Worm (Caenorhabditis elegans): Measurements from ENCODE around the gene M18.6.

The M18.6 gene

ce11 chrIV:12124314-12125084 is 3.4 kb downstream of the M18.6 start, which contains the start of gene dhhc-6:
TSS of gene dhhc-6 (plus strand) at chrIV:12124952.
- TF ChIP-seq mep-1 (tag; optimal IDR thresholded peaks at IDR 0.05): no peak
- TF ChIP-seq ceh-39 (tag; optimal IDR thresholded peaks at IDR 0.05): no peak
- TF ChIP-seq blmp-1 (tag; optimal IDR thresholded peaks at IDR 0.05): no peak
- TF ChIP-seq nhr-12 (tag; optimal IDR thresholded peaks at IDR 0.05): no peak
- TF ChIP-seq elt-3 (tag; optimal IDR thresholded peaks at IDR 0.05): no peak
- TF ChIP-seq lsy-2 (tag; optimal IDR thresholded peaks at IDR 0.05): no peak

- TF ChIP-seq unc-120 (tag; optimal IDR thresholded peaks at IDR 0.05; ENCODE audit: poor library complexity, severe bottlenecking) (no peak), ces-1 (GFP tag; optimal IDR thresholded peaks at IDR 0.05) (peak; percentile 89), lsy-2 (tag; optimal IDR thresholded peaks at IDR 0.05) (no peak)
Observed at ce11 chrIV:12126740-12127472, 5.8 kb downstream of the M18.6 start.

ce11 chrIV:12127838-12128237 is 6.7 kb downstream of the M18.6 start:
- no peak for TF ChIP-seq unc-120 (tag; optimal IDR thresholded peaks at IDR 0.05; ENCODE audit: poor library complexity, severe bottlenecking)
- no peak for TF ChIP-seq flh-1 (GFP tag; optimal IDR thresholded peaks at IDR 0.05)
- peak; percentile 6 for TF ChIP-seq lsy-2 (tag; optimal IDR thresholded peaks at IDR 0.05)

ce11 chrIV:12128708-12129107 is 7.6 kb downstream of the M18.6 start:
- no peak for TF ChIP-seq mls-2 (tag; optimal IDR thresholded peaks at IDR 0.05)
- TF ChIP-seq M03D4.4 (tag; optimal IDR thresholded peaks at IDR 0.05): no peak
- no peak for TF ChIP-seq nhr-237 (tag; optimal IDR thresholded peaks at IDR 0.05)
- TF ChIP-seq sptf-1 (tag; optimal IDR thresholded peaks at IDR 0.05): no peak
- no peak for TF ChIP-seq ham-2 (GFP tag; optimal IDR thresholded peaks at IDR 0.05)
- TF ChIP-seq unc-39 (tag; optimal IDR thresholded peaks at IDR 0.05): no peak
- TF ChIP-seq mep-1 (tag; optimal IDR thresholded peaks at IDR 0.05): no peak
- TF ChIP-seq bed-3 (GFP tag; optimal IDR thresholded peaks at IDR 0.05): no peak
- TF ChIP-seq ceh-43 (GFP tag; optimal IDR thresholded peaks at IDR 0.05): no peak
- TF ChIP-seq lin-32 (GFP tag; optimal IDR thresholded peaks at IDR 0.05): no peak
- TF ChIP-seq elt-3 (tag; optimal IDR thresholded peaks at IDR 0.05): no peak
- TF ChIP-seq unc-120 (tag; optimal IDR thresholded peaks at IDR 0.05; ENCODE audit: poor library complexity, severe bottlenecking): no peak
- TF ChIP-seq ces-1 (GFP tag; optimal IDR thresholded peaks at IDR 0.05): no peak
- no peak for TF ChIP-seq cnd-1 (tag; optimal IDR thresholded peaks at IDR 0.05)

ce11 chrIV:12129204-12129603 is 8.1 kb downstream of the M18.6 start, which contains the start of gene lin-24:
TSS of gene lin-24 (plus strand) at chrIV:12129504.
- TF ChIP-seq mls-2 (tag; optimal IDR thresholded peaks at IDR 0.05): no peak

ce11 chrIV:12131308-12132072 is 10.4 kb downstream of the M18.6 start:
- TF ChIP-seq ces-1 (GFP tag; optimal IDR thresholded peaks at IDR 0.05): peak; percentile 68
- TF ChIP-seq ceh-39 (tag; optimal IDR thresholded peaks at IDR 0.05): no peak
- no peak for TF ChIP-seq unc-62 (GFP tag; optimal IDR thresholded peaks at IDR 0.05)

- TF ChIP-seq cnd-1 (tag; optimal IDR thresholded peaks at IDR 0.05) (no peak), sptf-1 (tag; optimal IDR thresholded peaks at IDR 0.05) (no peak), nhr-2 (tag; optimal IDR thresholded peaks at IDR 0.05) (peak; percentile 91)
Observed at ce11 chrIV:12133776-12134175, 12.7 kb downstream of the M18.6 start.

ce11 chrIV:12134991-12135390 is 13.9 kb downstream of the M18.6 start:
- no peak for TF ChIP-seq blmp-1 (tag; optimal IDR thresholded peaks at IDR 0.05)
- TF ChIP-seq zip-8 (tag; optimal IDR thresholded peaks at IDR 0.05): no peak
- no peak for TF ChIP-seq elt-1 (tag; optimal IDR thresholded peaks at IDR 0.05; ENCODE audit: borderline replicate concordance, insufficient read depth)
- no peak for TF ChIP-seq elt-3 (tag; optimal IDR thresholded peaks at IDR 0.05)
- no peak for TF ChIP-seq M03D4.4 (tag; optimal IDR thresholded peaks at IDR 0.05)
- peak; percentile 6 for TF ChIP-seq ces-1 (GFP tag; optimal IDR thresholded peaks at IDR 0.05)
- no peak for TF ChIP-seq lin-13 (tag; optimal IDR thresholded peaks at IDR 0.05)
